Fruit fly (Drosophila melanogaster) whole organism, adult: ENCODE results near the gene CG32855.
A peak's percentile ranks its signal among the peaks of the same experiment; 100 is the strongest.

ENCODE experiments used
- CG11617 ChIP-seq: fragments of 200-800 bp; sonication (Bioruptor generic); optimal IDR thresholded peaks from 2 replicates; lab custom pipeline; 2017; ENCODE audit warnings: mild to moderate bottlenecking, missing biosample characterization, missing genetic modification reagents, missing genetic modification characterization
- CG12768 ChIP-seq: fragments of 200-800 bp; sonication (Bioruptor generic); optimal IDR thresholded peaks from 2 replicates; lab custom pipeline; 2017; ENCODE audit warnings: missing biosample characterization, missing genetic modification characterization, mild to moderate bottlenecking, moderate library complexity, missing genetic modification reagents
- CG14711 ChIP-seq: fragments of 200-800 bp; sonication (Bioruptor generic); optimal IDR thresholded peaks from 2 replicates; lab custom pipeline; 2018; ENCODE audit warnings: missing biosample characterization, mild to moderate bottlenecking, missing genetic modification characterization, moderate library complexity
- CG1620 ChIP-seq: fragments of 200-800 bp; sonication (Bioruptor generic); optimal IDR thresholded peaks from 2 replicates; lab custom pipeline; 2016; ENCODE audit warnings: missing biosample characterization, missing genetic modification characterization
- CG33017 ChIP-seq: fragments of 200-800 bp; sonication (Bioruptor generic); optimal IDR thresholded peaks from 2 replicates; lab custom pipeline; 2018; ENCODE audit warnings: missing biosample characterization, mild to moderate bottlenecking, missing genetic modification characterization, moderate library complexity
- CG5204 ChIP-seq: fragments of 200-800 bp; sonication (Bioruptor generic); optimal IDR thresholded peaks from 2 replicates; lab custom pipeline; 2016; ENCODE audit warnings: missing biosample characterization, missing genetic modification characterization
- CG7045 ChIP-seq: fragments of 200-800 bp; sonication (Bioruptor generic); optimal IDR thresholded peaks from 2 replicates; lab custom pipeline; 2017; ENCODE audit warnings: missing biosample characterization, mild to moderate bottlenecking, missing genetic modification characterization
- CG7101 ChIP-seq: fragments of 200-800 bp; sonication (Bioruptor generic); optimal IDR thresholded peaks from 2 replicates; lab custom pipeline; 2018; ENCODE audit warnings: missing biosample characterization, mild to moderate bottlenecking, missing genetic modification characterization, moderate library complexity
- Clk ChIP-seq: fragments of 200-800 bp; sonication (Bioruptor generic); optimal IDR thresholded peaks from 2 replicates; lab custom pipeline; 2017; ENCODE audit warnings: missing biosample characterization, missing genetic modification characterization
- Crg-1 ChIP-seq: fragments of 200-800 bp; sonication (Bioruptor generic); optimal IDR thresholded peaks from 2 replicates; lab custom pipeline; 2016; ENCODE audit warnings: missing biosample characterization, missing genetic modification characterization
- Hr96 ChIP-seq: fragments of 200-800 bp; sonication (Bioruptor generic); optimal IDR thresholded peaks from 2 replicates; lab custom pipeline; 2016; ENCODE audit warnings: missing biosample characterization, missing genetic modification characterization
- Mnt ChIP-seq: fragments of 200-800 bp; sonication (Bioruptor generic); optimal IDR thresholded peaks from 2 replicates; lab custom pipeline; 2016; ENCODE audit warnings: missing biosample characterization, mild to moderate bottlenecking, missing genetic modification characterization
- bab1 ChIP-seq: fragments of 200-800 bp; sonication (Bioruptor generic); optimal IDR thresholded peaks from 3 replicates; lab custom pipeline; 2019; ENCODE audit warnings: missing biosample characterization, mild to moderate bottlenecking, missing genetic modification characterization, moderate library complexity
- cic ChIP-seq: fragments of 200-800 bp; sonication (Bioruptor generic); optimal IDR thresholded peaks from 2 replicates; lab custom pipeline; 2017; ENCODE audit warnings: missing biosample characterization, mild to moderate bottlenecking, missing genetic modification characterization, moderate library complexity
- cnc ChIP-seq, 2 experiments: fragments of >200 bp; optimal IDR thresholded peaks; 2 replicates each; lab custom pipeline; 2017
- kay ChIP-seq: fragments of 200-800 bp; sonication (Bioruptor generic); peaks from one replicate; lab custom pipeline; 2016; ENCODE audit warnings: missing biosample characterization, missing genetic modification characterization, borderline replicate concordance
- ovo ChIP-seq: fragments of 200-800 bp; sonication (Bioruptor generic); optimal IDR thresholded peaks from 2 replicates; lab custom pipeline; 2016; ENCODE audit warnings: missing biosample characterization, missing genetic modification characterization
- pad ChIP-seq: fragments of 200-800 bp; sonication (Bioruptor generic); optimal IDR thresholded peaks from 3 replicates; lab custom pipeline; 2017; ENCODE audit warnings: missing biosample characterization, missing genetic modification characterization, mild to moderate bottlenecking, moderate library complexity, missing genetic modification reagents
- tj ChIP-seq: fragments of 200-800 bp; sonication (Bioruptor generic); optimal IDR thresholded peaks from 3 replicates; lab custom pipeline; 2017; ENCODE audit warnings: missing biosample characterization, mild to moderate bottlenecking, missing genetic modification characterization, moderate library complexity
- toe ChIP-seq: fragments of 200-800 bp; sonication (Bioruptor generic); optimal IDR thresholded peaks from 2 replicates; lab custom pipeline; 2016; ENCODE audit warnings: missing biosample characterization, missing genetic modification characterization

CG32855 gene

DNA sequence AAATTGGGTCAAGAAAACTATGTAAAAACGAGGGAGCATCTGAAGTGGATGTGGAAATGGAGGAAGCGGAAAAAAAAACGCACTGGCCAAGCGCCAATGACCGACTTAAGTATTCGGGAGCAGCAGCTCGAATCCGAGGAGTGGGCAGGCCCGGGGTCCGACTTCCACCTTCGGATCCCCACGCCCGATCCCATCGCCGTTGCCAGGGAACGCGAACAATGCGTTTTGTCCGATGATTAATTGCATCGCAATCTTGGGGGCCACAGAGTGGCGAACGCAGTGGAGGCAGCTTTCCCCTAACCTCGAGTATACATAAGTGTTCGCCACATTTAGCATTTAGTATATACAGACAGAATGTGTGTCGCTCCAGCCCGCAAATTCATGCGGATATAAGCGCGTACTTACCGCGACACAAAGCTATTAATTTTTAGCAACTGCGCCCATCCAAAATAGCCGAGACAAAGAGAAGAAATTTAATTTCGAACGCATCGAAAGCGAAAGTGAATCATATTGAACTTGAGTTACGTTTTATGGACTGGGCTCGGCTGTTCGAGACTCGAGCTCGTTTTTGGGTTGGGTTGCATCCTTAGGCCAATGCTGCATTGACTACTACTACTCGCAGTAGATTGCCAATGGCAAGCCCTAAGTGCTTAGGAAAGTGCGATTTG lies 25.2 kb upstream of the CG32855 start:
- TF ChIP-seq CG7101 (tag; lab: Kevin White, UChicago) (no peak), kay (peak; percentile 22)

DNA sequence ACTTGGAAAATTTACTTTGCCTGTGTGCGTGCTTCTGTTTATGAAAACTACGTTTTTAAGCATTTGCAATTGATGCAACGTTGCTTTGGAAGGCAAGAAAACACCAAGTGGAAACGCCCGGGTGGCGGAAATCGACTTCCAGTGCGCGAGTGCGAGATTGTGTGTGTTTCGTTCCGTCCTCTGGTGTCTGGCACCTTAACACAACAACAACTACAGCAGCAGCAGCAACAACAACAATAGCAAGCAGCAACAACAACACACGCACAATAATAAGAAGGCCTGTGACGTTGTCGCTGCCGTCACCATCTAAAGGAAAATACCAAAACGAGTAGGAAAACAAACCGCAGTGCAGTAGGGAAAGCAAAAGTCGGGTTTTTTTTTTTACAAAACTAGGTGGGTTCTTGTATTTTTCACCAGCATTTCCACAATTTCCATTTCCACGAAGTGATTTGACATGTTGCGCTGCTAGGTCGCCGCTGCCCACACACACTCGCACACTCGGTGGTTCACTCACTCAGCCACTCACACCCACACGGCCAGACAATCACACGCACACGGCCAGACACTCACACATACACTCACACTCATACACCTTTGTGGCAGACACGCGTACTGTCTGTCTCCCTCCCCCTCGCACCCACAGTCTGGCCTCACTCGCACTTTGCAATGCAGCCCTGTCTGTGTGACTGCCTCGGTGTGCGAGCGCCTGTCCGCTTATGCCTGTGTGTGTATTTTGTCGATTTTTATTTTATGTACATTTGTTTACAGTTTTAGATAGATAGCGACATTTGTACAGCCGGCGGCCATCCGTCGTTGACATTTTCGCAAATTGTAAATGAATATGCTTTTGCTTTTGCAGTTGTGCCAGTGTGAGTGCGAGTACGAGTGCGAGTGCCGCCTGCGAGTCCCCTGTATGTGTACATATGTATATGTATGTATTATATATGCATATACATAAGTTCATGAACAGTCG lies 18.8 kb upstream of the CG32855 start:
- TF ChIP-seq CG14711 (tag; lab: Kevin White, UChicago) (peak; percentile 28), CG33017 (tag; lab: Kevin White, UChicago) (no peak), toe (peak; percentile 66), Clk (GFP tag; lab: Kevin White, UChicago) (peak; percentile 52), kay (peak; percentile 90), pad (peak; percentile 74), ovo (peak; percentile 79), CG5204 (GFP tag; lab: Kevin White, UChicago) (peak; percentile 38), cic (GFP tag; lab: Kevin White, UChicago) (peak; percentile 99), CG7045 (GFP tag; lab: Kevin White, UChicago) (peak; percentile 13), Crg-1 (GFP tag; lab: Kevin White, UChicago) (no peak), CG12768 (GFP tag; lab: Kevin White, UChicago) (peak; percentile 76), Hr96 (GFP tag; lab: Kevin White, UChicago) (peak; percentile 57), CG7101 (tag; lab: Kevin White, UChicago) (peak; percentile 56), Mnt (GFP tag; lab: Kevin White, UChicago) (peak; percentile 96), tj (peak; percentile 57), CG11617 (peak; percentile 46), bab1 (GFP tag; lab: Kevin White, UChicago) (no peak), cnc (optimal IDR thresholded peaks at IDR 0.05; lab: Kevin White, UChicago) (no peak), CG1620 (peak; percentile 29)

DNA sequence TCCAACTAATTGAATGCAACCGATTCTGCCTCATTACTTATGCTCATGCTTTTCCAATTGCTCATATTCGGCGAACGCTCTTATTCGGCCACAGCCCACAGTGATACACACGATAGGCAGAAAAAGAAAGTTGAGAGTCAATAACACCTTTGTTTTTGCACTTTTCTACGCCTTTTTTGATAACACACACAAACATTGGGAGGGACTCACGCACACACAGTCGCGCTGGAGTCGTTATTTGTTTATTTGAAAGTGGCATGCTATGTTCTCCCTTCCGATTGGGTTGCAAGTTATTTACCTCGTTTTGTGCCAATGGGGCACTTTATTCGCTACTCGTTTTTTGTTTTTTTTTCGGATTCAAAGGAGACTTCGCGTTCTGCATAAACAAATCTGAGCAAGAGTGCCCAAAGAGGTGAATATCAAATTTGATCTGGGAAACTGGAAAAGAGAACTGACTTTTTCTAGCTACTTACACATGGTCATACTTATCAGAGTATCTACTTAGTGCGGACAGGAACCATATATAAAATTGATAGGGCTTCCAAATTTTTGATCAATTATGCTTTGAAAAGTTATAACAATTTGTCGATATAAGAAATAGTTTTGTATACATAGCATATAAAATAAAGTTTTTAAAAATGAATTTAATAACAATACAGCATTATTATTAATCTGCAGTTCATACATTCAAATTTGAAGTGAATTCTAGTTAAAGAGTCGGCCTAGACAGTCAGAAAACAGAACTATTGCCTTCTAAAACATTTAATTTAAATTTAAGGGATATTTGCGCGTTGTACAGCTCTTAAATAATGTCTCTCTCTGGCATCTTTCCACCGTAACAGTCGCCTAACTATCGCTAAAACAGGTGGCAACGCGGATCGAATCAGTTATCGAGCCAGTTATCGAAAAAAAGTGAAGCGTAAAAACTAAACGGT lies 17.8 kb upstream of the CG32855 start, which contains the start of the genes Mhcl and Akt:
Mhcl (minus strand) TSS at position 429 of the 935 bp plus-strand sequence.
Akt (plus strand) TSS at position 896 of the 935 bp plus-strand sequence.
- TF ChIP-seq ovo: peak; percentile 66
- TF ChIP-seq CG5204 (GFP tag; lab: Kevin White, UChicago): no peak
- TF ChIP-seq Hr96 (GFP tag; lab: Kevin White, UChicago): peak; percentile 35
- TF ChIP-seq toe: peak; percentile 53
- TF ChIP-seq CG1620: peak; percentile 14
- no peak for TF ChIP-seq CG14711 (tag; lab: Kevin White, UChicago)
- no peak for TF ChIP-seq pad

DNA sequence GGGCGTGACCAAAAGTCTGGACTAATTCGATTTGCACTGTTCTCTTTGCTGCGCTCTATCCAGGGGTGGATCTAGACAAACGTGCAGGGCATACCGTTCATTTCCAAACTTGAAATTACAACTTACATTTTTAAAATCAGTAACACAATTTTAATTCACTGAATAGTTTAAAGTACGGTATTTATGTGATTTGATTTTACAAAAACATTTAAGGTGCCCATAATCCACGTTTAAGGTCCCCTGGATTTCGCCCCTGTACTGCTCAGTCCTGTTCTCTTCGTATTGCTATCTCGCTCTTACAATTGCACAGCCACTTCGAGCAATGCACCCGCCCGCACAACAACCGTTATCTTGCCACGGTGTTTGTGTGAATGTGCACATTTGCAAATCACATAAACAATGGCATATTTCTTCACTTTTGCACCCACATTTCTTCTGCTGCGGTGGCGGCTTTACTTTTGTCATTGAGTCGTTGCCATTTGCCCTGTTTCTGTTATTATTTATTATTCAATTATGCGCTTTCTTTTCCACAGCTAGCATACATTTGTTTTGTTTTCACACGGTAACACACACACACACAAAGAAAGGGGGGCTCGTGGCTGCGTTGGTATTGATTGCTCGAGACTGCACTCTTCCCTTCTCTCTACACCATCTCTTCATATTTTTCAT lies 17.0 kb upstream of the CG32855 start:
- peak; percentile 94 for TF ChIP-seq CG7045 (GFP tag; lab: Kevin White, UChicago)
- peak; percentile 82 for TF ChIP-seq Clk (GFP tag; lab: Kevin White, UChicago)
- TF ChIP-seq pad: peak; percentile 96
- TF ChIP-seq Hr96 (GFP tag; lab: Kevin White, UChicago): peak; percentile 96
- TF ChIP-seq Mnt (GFP tag; lab: Kevin White, UChicago): peak; percentile 93
- TF ChIP-seq CG11617: peak; percentile 94
- peak; percentile 97 for TF ChIP-seq CG12768 (GFP tag; lab: Kevin White, UChicago)
- TF ChIP-seq CG7101 (tag; lab: Kevin White, UChicago): peak; percentile 98
- TF ChIP-seq CG5204 (GFP tag; lab: Kevin White, UChicago): peak; percentile 92
- peak; percentile 99 for TF ChIP-seq ovo
- TF ChIP-seq Crg-1 (GFP tag; lab: Kevin White, UChicago): peak; percentile 95
- TF ChIP-seq bab1 (GFP tag; lab: Kevin White, UChicago): peak; percentile 97
- TF ChIP-seq toe: peak; percentile 94
- TF ChIP-seq CG33017 (tag; lab: Kevin White, UChicago): peak; percentile 97
- peak in 1 of 2 experiments; percentile 16 for TF ChIP-seq cnc (optimal IDR thresholded peaks at IDR 0.05; lab: Kevin White, UChicago)
- TF ChIP-seq CG14711 (tag; lab: Kevin White, UChicago): peak; percentile 96
- peak; percentile 68 for TF ChIP-seq tj
- TF ChIP-seq cic (GFP tag; lab: Kevin White, UChicago): peak; percentile 64
- TF ChIP-seq CG1620: peak; percentile 95
- TF ChIP-seq kay: peak; percentile 86

DNA sequence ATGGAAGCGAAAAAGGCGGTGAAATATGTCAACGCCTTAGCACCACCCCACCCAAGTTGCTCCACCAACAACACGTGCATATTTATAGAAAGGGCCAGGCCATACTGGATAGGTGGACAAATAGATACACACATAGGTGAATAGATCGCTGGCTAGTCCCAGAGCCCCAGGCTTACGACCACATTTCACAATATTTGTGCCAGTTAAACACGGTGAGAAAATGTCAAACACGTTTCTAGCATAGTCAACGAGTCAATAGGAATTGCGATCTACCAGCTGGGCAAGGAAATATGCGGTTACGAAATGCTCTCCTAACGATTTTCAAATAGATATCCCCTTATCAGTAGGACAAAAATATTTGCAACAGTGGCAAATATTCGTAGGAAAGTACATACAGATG lies 14.1 kb upstream of the CG32855 start:
- TF ChIP-seq pad: no peak
- no peak for TF ChIP-seq CG5204 (GFP tag; lab: Kevin White, UChicago)
- TF ChIP-seq Hr96 (GFP tag; lab: Kevin White, UChicago): no peak
- TF ChIP-seq bab1 (GFP tag; lab: Kevin White, UChicago): no peak
- TF ChIP-seq CG33017 (tag; lab: Kevin White, UChicago): no peak
- no peak for TF ChIP-seq tj
- TF ChIP-seq CG1620: no peak
- TF ChIP-seq kay: no peak
- TF ChIP-seq Mnt (GFP tag; lab: Kevin White, UChicago): no peak
- peak; percentile 14 for TF ChIP-seq Crg-1 (GFP tag; lab: Kevin White, UChicago)
- no peak for TF ChIP-seq cic (GFP tag; lab: Kevin White, UChicago)
- TF ChIP-seq toe: no peak
- TF ChIP-seq cnc (optimal IDR thresholded peaks at IDR 0.05; lab: Kevin White, UChicago): no peak
- TF ChIP-seq CG7045 (GFP tag; lab: Kevin White, UChicago): peak; percentile 24
- no peak for TF ChIP-seq CG12768 (GFP tag; lab: Kevin White, UChicago)
- TF ChIP-seq ovo: peak; percentile 62
- TF ChIP-seq CG7101 (tag; lab: Kevin White, UChicago): peak; percentile 9
- no peak for TF ChIP-seq CG14711 (tag; lab: Kevin White, UChicago)
- no peak for TF ChIP-seq Clk (GFP tag; lab: Kevin White, UChicago)
- no peak for TF ChIP-seq CG11617
